Worm (Caenorhabditis elegans) whole organism, L1 larva: ENCODE results near the gene C28G1.2.

Source experiments
- alr-1 ChIP-seq: fragments of 200-800 bp; sonication (Bioruptor generic); optimal IDR thresholded peaks from 2 replicates; lab custom pipeline; 2018; ENCODE audit warnings: borderline replicate concordance, mild to moderate bottlenecking, missing genetic modification characterization, missing compliant biosample characterization
- blmp-1 ChIP-seq: fragments of 150-350 bp; optimal IDR thresholded peaks from 2 replicates; lab custom pipeline; 2014; ENCODE audit warnings: missing biosample characterization, missing genetic modification characterization
- ceh-82 ChIP-seq, 3 experiments: fragments of 150-350 bp in 1 of 3; sonication (generic microtip) in 2 of 3; optimal IDR thresholded peaks; 2 replicates each; lab custom pipeline; 2014 to 2017; ENCODE audit warnings: missing biosample characterization in 3 of 3, missing genetic modification characterization in 3 of 3
- dpl-1 ChIP-seq, 3 experiments: fragments of 150-350 bp in 2 of 3; sonication (generic microtip) in 1 of 3; optimal IDR thresholded peaks; 2 replicates each; lab custom pipeline; 2014 to 2017; ENCODE audit warnings: missing biosample characterization in 3 of 3, missing genetic modification characterization in 3 of 3, missing genetic modification reagents in 3 of 3
- efl-1 ChIP-seq, 4 experiments: fragments of 150-350 bp; optimal IDR thresholded peaks in 3 of 4; peaks in 1 of 4; 1 replicate in 1 of 4; 2 replicates in 3 of 4; lab custom pipeline; 2014; ENCODE audit warnings: missing biosample characterization in 2 of 4, missing genetic modification characterization in 2 of 4, missing genetic modification reagents in 2 of 4
- elt-2 ChIP-seq: sonication (generic microtip); optimal IDR thresholded peaks from 2 replicates; lab custom pipeline; 2016; ENCODE audit warnings: missing genetic modification characterization, mild to moderate bottlenecking, inconsistent platforms, missing compliant biosample characterization, missing genetic modification reagents
- elt-3 ChIP-seq, 6 experiments: fragments of 150-350 bp in 1 of 6; sonication (generic microtip); optimal IDR thresholded peaks; 2 replicates each; lab custom pipeline; 2017 to 2018; ENCODE audit warnings: missing biosample characterization in 6 of 6, missing genetic modification characterization in 6 of 6, inconsistent platforms in 1 of 6
- ets-5 ChIP-seq: fragments of 200-800 bp; sonication (Bioruptor generic); IDR thresholded peaks from 2 replicates; pipeline ENCODE4 v1.3.6; 2022; ENCODE audit warnings: missing genetic modification characterization, missing compliant biosample characterization
- fkh-10 ChIP-seq: sonication (generic microtip); optimal IDR thresholded peaks from 2 replicates; lab custom pipeline; 2017; ENCODE audit warnings: missing biosample characterization, missing genetic modification reagents, missing genetic modification characterization
- fkh-4 ChIP-seq: sonication (generic microtip); optimal IDR thresholded peaks from 2 replicates; lab custom pipeline; 2016; ENCODE audit warnings: missing compliant biosample characterization, missing genetic modification characterization, borderline replicate concordance
- fkh-8 ChIP-seq: sonication (generic microtip); optimal IDR thresholded peaks from 2 replicates; lab custom pipeline; 2016; ENCODE audit warnings: mild to moderate bottlenecking, missing genetic modification characterization, missing compliant biosample characterization
- hlh-4 ChIP-seq: sonication (generic microtip); optimal IDR thresholded peaks from 2 replicates; lab custom pipeline; 2016; ENCODE audit warnings: mild to moderate bottlenecking, missing genetic modification characterization, missing compliant biosample characterization
- irx-1 ChIP-seq: sonication (generic microtip); optimal IDR thresholded peaks from 2 replicates; lab custom pipeline; 2016; ENCODE audit warnings: missing genetic modification characterization, missing compliant biosample characterization
- isw-1 ChIP-seq: fragments of 200-800 bp; sonication (Bioruptor generic); IDR thresholded peaks from 2 replicates; pipeline ENCODE4 v1.3.6; 2022; ENCODE audit warnings: missing genetic modification characterization, missing compliant biosample characterization
- lin-14 ChIP-seq: fragments of 200-800 bp; sonication (Bioruptor generic); optimal IDR thresholded peaks from 2 replicates; lab custom pipeline; 2018; ENCODE audit warnings: mild to moderate bottlenecking, missing genetic modification characterization, moderate library complexity, missing compliant biosample characterization
- lin-35 ChIP-seq, 2 experiments: fragments of 150-350 bp; optimal IDR thresholded peaks; 2 replicates each; lab custom pipeline; 2014; ENCODE audit warnings: missing biosample characterization in 2 of 2, missing genetic modification characterization in 2 of 2, missing genetic modification reagents in 2 of 2
- nhr-237 ChIP-seq: fragments of 150-350 bp; optimal IDR thresholded peaks from 2 replicates; lab custom pipeline; 2014; ENCODE audit warnings: missing biosample characterization, missing genetic modification characterization
- nhr-71 ChIP-seq: sonication (generic microtip); optimal IDR thresholded peaks from 2 replicates; lab custom pipeline; 2016; ENCODE audit warnings: mild to moderate bottlenecking, missing genetic modification characterization, moderate library complexity, missing compliant biosample characterization
- nhr-85 ChIP-seq: sonication (generic microtip); peaks from one replicate; lab custom pipeline; 2016; ENCODE audit warnings: missing genetic modification characterization, inconsistent platforms, missing compliant biosample characterization
- sox-4 ChIP-seq: sonication (generic microtip); optimal IDR thresholded peaks from 2 replicates; lab custom pipeline; 2016; ENCODE audit warnings: missing genetic modification characterization, missing compliant biosample characterization
- tlp-1 ChIP-seq: fragments of 150-350 bp; optimal IDR thresholded peaks from 2 replicates; lab custom pipeline; 2014; ENCODE audit warnings: missing biosample characterization, missing genetic modification characterization
- unc-86 ChIP-seq: sonication (generic microtip); optimal IDR thresholded peaks from 2 replicates; lab custom pipeline; 2016; ENCODE audit warnings: missing genetic modification characterization, missing compliant biosample characterization
- vab-15 ChIP-seq: sonication (generic microtip); optimal IDR thresholded peaks from 2 replicates; lab custom pipeline; 2017; ENCODE audit warnings: missing genotype, mild to moderate bottlenecking, missing genetic modification characterization, missing compliant biosample characterization
- zag-1 ChIP-seq: fragments of 150-350 bp; optimal IDR thresholded peaks from 2 replicates; lab custom pipeline; 2014; ENCODE audit warnings: missing biosample characterization, missing genetic modification characterization
- zip-4 ChIP-seq: fragments of 200-800 bp; sonication (Bioruptor generic); optimal IDR thresholded peaks from 2 replicates; lab custom pipeline; 2018; ENCODE audit warnings: mild to moderate bottlenecking, missing genetic modification characterization, moderate library complexity, missing compliant biosample characterization

C28G1.2 gene

DNA sequence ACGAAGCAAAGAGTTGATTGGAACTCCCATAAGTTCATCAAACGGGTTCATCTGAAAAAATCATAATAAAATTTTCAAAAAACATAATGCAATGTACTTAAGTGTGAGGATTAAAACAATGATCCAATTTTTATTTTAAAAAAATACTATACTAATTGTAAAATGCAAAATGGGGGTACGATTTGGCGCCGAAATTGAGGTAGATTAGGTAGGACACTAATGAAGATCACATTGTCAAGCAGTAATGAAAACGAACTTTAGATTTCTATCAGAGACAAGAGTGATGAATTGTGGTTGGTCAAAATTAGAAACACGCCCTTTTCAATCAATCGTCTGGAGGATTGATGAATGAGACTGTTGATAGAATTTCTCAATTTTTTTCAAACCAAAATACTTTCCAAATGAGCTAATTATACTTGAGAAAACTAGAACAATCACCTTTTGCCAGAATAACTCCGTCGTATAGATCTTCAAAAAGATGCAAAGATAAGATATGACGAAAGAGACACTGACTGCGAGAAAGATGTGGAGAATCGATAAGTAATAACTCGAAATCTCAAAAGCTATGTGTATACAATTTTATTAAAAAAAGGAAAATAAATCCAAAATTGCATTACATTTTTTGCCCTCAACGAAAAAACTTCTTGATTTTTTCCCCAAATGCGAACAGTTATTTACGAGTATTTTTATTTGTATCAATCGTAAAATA is 22.2 kb downstream of the C28G1.2 start, which contains the start of gene C06E2.5:
Gene C06E2.5 (minus strand): TSS at position 51 of the 709 bp plus-strand sequence.
- TF ChIP-seq lin-14 (GFP tag; lab: Kevin White, UChicago) (peak; percentile 33), nhr-85 (peak; percentile 80), ets-5 (GFP tag; lab: Robert Waterston, UW) (no peak)
- TF ChIP-seq, all 84 proteins: peak for 2

DNA sequence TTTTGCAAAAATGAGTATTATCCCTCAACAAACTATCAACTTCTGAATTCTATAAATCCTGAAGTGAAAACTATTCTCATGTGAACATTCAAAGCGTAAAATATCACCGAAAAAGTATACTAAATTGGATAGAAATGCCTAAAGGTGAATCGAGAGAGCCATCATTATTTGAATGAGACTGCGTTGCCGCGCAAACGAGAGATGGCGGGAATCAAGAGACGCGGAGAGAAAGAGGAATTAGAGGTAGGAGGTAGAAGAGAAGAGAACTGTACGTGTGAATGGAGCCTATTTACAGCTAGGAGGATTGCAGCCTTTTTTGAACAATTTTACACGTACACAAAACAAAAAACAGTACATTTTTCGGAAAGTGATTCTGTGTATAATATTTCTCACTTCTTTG is 23.7 kb downstream of the C28G1.2 start:
- TF ChIP-seq lin-35 (GFP tag; optimal IDR thresholded peaks at IDR 0.05; lab: Kevin White, UChicago): peak in 1 of 2 experiments; percentile 68
- TF ChIP-seq efl-1 (optimal IDR thresholded peaks at IDR 0.05; lab: Kevin White, UChicago): peak; percentile 32 to 46
- peak; percentile 52 to 92 for TF ChIP-seq efl-1 (GFP tag; optimal IDR thresholded peaks at IDR 0.05 in 1 of 2; lab: Kevin White, UChicago)
- TF ChIP-seq fkh-4: no peak
- TF ChIP-seq lin-14 (GFP tag; lab: Kevin White, UChicago): no peak
- TF ChIP-seq blmp-1 (tag; lab: Kevin White, UChicago): peak; percentile 11
- peak; percentile 39 to 56 (median 50) for TF ChIP-seq dpl-1 (GFP tag; optimal IDR thresholded peaks at IDR 0.05; lab: Kevin White, UChicago)

DNA sequence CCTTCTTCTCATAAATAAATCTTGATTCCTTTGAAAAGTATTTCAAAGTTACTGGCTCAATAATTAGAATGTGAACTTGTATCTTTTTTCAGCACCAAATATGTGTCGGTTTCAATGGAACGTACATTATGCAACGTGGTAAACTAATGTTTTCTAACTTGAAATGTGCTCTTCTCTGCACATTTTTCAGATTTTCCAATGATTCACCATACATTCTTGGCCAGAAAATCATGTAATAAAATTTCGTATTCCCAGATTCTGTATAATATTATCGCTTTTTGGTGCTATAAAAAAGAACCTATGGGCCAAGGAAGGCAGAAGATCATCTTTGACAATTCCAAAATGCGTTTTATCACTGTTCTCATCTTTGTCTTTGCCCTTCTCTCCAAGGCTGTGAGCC is 25.1 kb downstream of the C28G1.2 start, which contains the start of gene C06E2.9:
Gene C06E2.9 (plus strand): TSS at position 301 of the 400 bp plus-strand sequence.
- TF ChIP-seq zag-1 (tag; lab: Kevin White, UChicago): no peak

DNA sequence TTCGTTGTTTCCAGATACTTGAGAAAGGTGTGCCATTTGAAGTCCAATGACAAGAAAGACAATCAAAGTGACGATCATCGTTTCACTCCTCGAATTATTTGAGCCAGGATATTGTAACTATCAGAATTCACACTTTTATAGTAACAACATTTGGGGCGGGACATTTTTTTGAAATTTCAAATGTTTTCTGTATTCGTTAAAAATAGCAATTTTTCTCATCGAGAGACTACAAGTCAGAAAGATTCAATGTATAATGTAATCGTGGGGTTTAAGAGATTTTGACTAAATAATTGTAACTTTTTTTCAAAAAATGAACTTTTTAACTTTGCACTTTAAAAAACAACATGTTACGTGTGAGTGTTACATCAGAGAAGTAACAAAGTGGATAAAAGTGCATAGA is 30.7 kb downstream of the C28G1.2 start, which contains the start of gene ins-9:
Gene ins-9 (minus strand): TSS at position 101 of the 400 bp plus-strand sequence.
- no peak for TF ChIP-seq hlh-4
- no peak for TF ChIP-seq zip-4 (GFP tag; lab: Kevin White, UChicago)
- TF ChIP-seq irx-1 (tag; lab: Kevin White, UChicago): no peak
- TF ChIP-seq isw-1 (GFP tag; lab: Robert Waterston, UW): no peak
- TF ChIP-seq vab-15 (tag; lab: Kevin White, UChicago): no peak

DNA sequence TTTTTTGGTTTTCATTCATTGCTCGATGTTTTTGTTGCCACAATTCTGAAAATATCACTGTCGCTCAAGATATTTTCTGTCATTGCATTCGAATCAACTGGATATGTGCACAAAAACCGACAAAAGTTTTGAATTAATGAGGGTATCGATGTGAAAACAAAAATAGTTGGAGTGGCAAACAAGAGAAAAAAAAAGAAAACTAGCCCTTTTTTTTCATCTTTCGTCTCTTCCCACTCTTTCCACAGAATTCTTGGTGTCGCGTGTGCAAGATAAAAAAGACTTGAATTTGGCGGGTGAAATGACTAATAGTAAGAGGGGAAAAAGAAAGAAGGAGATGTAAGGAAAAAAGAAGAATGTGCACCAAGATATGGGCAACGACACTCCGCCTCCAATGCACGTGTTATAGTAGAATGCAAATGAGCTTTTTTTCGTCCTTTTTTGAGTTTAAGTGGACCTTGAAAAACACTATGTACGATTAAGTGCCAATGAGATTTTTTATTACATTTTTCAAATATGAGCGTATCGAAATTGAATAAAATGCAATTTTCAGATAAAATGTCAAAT is 33.4 kb downstream of the C28G1.2 start, which contains the start of the genes ubc-22 and ubc-21:
Gene ubc-22 (minus strand): TSS at position 51 of the 564 bp plus-strand sequence.
Gene ubc-21 (plus strand): TSS at position 514 of the 564 bp plus-strand sequence.
- TF ChIP-seq dpl-1 (GFP tag; optimal IDR thresholded peaks at IDR 0.05; lab: Kevin White, UChicago) (peak in 1 of 3 experiments; percentile 47), sox-4 (tag; lab: Kevin White, UChicago) (peak; percentile 2), nhr-71 (tag; lab: Kevin White, UChicago) (peak; percentile 10), efl-1 (optimal IDR thresholded peaks at IDR 0.05; lab: Kevin White, UChicago) (peak in 1 of 2 experiments; percentile 23), efl-1 (GFP tag; optimal IDR thresholded peaks at IDR 0.05 in 1 of 2; lab: Kevin White, UChicago) (no peak), nhr-237 (tag; lab: Kevin White, UChicago) (no peak), unc-86 (tag; lab: Kevin White, UChicago) (peak; percentile 13), fkh-8 (tag; lab: Kevin White, UChicago) (peak; percentile 67), elt-2 (tag; lab: Kevin White, UChicago) (no peak), lin-14 (GFP tag; lab: Kevin White, UChicago) (peak; percentile 77), ceh-82 (tag; optimal IDR thresholded peaks at IDR 0.05; lab: Kevin White, UChicago) (peak in 1 of 3 experiments; percentile 21), zip-4 (GFP tag; lab: Kevin White, UChicago) (no peak), lin-35 (GFP tag; optimal IDR thresholded peaks at IDR 0.05; lab: Kevin White, UChicago) (peak in 1 of 2 experiments; percentile 20), fkh-10 (peak; percentile 10), alr-1 (tag; lab: Kevin White, UChicago) (no peak)

DNA sequence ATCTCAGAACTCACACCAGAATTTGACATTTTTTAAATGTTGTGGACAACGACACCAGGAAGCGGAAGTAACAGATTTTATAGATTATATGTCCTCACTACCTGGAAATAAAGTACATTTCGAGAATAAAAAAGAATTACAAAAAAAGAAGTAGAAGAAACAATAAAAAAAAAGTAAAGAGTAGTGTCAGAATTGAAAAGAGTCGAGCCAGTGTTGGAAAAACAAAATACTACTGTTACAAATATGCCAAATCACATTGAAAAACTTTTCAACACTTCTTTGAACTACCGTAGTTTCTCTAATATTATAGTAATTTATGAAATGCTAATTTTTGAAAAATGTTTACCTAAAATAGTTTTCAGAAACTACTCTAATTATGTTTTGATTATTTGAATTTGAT is 38.9 kb downstream of the C28G1.2 start, which contains the start of gene C06E2.1:
Gene C06E2.1 (minus strand): TSS at position 101 of the 400 bp plus-strand sequence.
- TF ChIP-seq fkh-8 (tag; lab: Kevin White, UChicago) (peak; percentile 71), elt-3 (tag; optimal IDR thresholded peaks at IDR 0.05; lab: Kevin White, UChicago) (no peak), lin-35 (GFP tag; optimal IDR thresholded peaks at IDR 0.05; lab: Kevin White, UChicago) (no peak), tlp-1 (no peak)
